Fruit fly (Drosophila melanogaster): ENCODE results near the gene CG5139.

CG5139 gene

DNA sequence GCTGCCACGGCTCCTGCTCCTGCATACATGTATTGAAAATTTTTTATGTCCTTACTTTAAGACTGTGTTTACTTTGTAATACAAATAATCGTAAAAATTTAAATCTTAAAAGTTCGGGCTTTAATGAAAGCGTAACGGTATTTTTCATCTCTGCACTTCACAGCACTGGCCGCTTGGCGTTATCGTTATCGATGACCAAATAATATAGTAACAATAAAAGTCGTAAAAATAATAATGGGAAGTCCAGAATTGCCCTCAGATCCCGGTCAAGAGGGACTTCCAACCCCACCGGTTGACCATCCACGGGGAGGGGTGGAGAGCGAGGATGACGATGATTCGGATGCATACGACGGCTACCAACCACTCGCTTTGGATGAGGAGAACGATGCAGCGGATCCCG, 32.7 kb downstream of the CG5139 start, which contains the start of gene CG14341:
TSS of gene CG14341 (plus strand) at position 181 of the 400 bp plus-strand sequence.
- no peak for TF ChIP-seq cnc (optimal IDR thresholded peaks at IDR 0.05)
- no peak for TF ChIP-seq pad (GFP tag; optimal IDR thresholded peaks at IDR 0.05)

DNA sequence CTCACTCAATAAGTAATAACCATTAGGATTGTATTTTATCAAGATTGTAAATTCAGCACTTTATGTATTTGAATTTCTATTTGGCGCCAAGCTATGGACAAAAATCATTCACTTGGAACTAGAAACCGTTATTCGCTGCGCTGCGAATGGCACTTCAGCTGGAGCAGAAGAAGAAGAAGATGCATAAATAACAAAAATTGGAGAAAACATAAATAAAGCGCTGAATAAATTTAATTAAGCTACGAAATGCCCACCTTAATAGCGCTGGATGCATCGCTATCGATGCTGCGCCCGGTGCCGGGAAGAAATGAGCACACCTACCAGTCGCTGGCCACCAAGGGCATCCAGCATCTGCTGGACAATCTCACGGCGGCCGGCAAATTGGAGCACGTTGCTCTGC, 34.8 kb downstream of the CG5139 start, which contains the start of gene IntS14:
TSS of gene IntS14 (plus strand) at position 150 of the 400 bp plus-strand sequence.
- peak; percentile 13 for TF ChIP-seq bab1 (GFP tag; optimal IDR thresholded peaks at IDR 0.05)
- peak; percentile 88 for TF ChIP-seq tj (GFP tag; optimal IDR thresholded peaks at IDR 0.05)
- TF ChIP-seq Mnt (GFP tag; optimal IDR thresholded peaks at IDR 0.05) = no peak
- peak; percentile 92 for TF ChIP-seq ovo (GFP tag; optimal IDR thresholded peaks at IDR 0.05)

DNA sequence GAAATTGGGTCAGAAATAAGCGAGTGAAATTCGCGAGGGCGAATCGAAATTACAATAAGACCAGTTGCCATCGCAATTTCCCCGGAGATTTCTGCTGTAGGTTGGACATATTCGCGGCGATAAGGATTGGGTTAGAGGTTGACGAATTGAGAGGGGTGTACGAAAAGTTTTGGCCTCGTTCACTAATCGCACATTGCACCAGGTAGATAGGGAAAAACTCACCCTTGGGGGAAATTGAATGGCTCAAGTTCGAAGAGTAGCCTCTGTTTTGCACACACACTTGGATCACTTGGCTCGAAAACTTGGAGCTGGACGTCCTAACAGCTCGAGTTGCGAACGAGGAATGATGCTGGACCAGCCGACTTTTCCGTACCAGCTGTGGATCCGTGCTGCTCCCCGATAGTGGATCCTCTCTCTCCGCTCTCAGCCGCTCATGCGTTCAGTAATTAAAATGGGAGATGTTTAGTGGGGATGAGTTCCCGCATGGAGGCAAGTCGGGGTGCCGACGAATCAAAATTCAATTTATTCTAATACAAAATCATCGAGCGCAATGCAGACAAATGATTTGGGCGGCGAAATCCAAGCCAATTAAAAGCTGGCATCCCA, 35.4 kb downstream of the CG5139 start, which contains the start of gene CG5080:
TSS of gene CG5080 (minus strand) at position 349 of the 606 bp plus-strand sequence.
- TF ChIP-seq toe (GFP tag; optimal IDR thresholded peaks at IDR 0.05) (no peak), tj (GFP tag; optimal IDR thresholded peaks at IDR 0.05) (no peak), Hr96 (GFP tag; optimal IDR thresholded peaks at IDR 0.05) (no peak), CG11617 (GFP tag; optimal IDR thresholded peaks at IDR 0.05) (no peak), ovo (GFP tag; optimal IDR thresholded peaks at IDR 0.05) (no peak), cnc (optimal IDR thresholded peaks at IDR 0.05) (no peak)

DNA sequence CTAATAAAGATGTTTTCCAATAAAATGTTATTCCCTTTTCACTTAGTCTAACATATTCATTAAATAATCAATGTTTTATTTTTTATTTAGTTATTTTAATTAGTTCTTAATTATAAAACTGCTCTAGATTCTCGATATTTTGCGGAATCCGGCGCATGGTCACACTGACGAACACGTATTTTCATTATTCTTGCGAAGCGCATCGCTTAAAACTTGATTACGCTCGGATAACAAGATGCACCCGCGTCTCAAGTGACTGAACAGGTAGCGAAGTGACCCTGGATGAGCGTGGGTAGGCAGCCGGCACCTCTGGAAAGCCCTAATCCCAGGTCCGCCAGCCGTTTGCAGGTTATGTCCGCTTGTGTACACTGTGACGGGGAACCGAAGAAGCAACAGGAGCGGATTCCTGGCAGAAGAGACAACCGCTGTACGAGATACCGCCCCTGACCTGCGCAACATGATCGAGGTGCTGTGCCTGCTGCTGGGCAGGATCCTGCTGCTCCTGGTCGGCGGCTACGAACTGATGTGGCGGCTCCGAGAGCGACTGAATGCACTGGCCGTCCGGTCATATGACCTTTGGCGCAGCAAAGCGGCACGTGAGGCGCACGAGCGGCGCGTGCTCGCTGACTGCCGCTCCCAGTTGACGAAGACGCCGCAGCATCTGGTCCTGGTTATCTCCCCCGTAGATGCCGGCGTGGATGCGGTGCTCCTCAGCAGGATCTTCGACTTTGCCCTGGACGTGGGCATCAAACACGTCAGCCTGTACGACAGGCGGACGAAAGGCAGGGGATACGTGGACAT, 40.3 kb downstream of the CG5139 start, which contains the start of gene Tango14:
TSS of gene Tango14 (plus strand) at position 143 of the 801 bp plus-strand sequence.
- TF ChIP-seq CG33017 (tag; optimal IDR thresholded peaks at IDR 0.05) = no peak
- TF ChIP-seq tj (GFP tag; optimal IDR thresholded peaks at IDR 0.05) = no peak
- TF ChIP-seq Clk (GFP tag; optimal IDR thresholded peaks at IDR 0.05) = no peak
- TF ChIP-seq Mnt (GFP tag; optimal IDR thresholded peaks at IDR 0.05) = no peak
- no peak for TF ChIP-seq Crg-1 (GFP tag; optimal IDR thresholded peaks at IDR 0.05)
- no peak for TF ChIP-seq CG7045 (GFP tag; optimal IDR thresholded peaks at IDR 0.05)
- TF ChIP-seq ovo (GFP tag; optimal IDR thresholded peaks at IDR 0.05) = no peak
- TF ChIP-seq toe (GFP tag; optimal IDR thresholded peaks at IDR 0.05) = no peak
- no peak for TF ChIP-seq kay (GFP tag; ENCODE audit: borderline replicate concordance)
- TF ChIP-seq pad (GFP tag; optimal IDR thresholded peaks at IDR 0.05) = no peak
- TF ChIP-seq CG5204 (GFP tag; optimal IDR thresholded peaks at IDR 0.05) = no peak
- TF ChIP-seq CG1620 (GFP tag; optimal IDR thresholded peaks at IDR 0.05) = no peak
- TF ChIP-seq Hr96 (GFP tag; optimal IDR thresholded peaks at IDR 0.05) = no peak
- no peak for TF ChIP-seq CG7101 (tag; optimal IDR thresholded peaks at IDR 0.05)
- TF ChIP-seq CG11617 (GFP tag; optimal IDR thresholded peaks at IDR 0.05) = no peak
- TF ChIP-seq CG12768 (GFP tag; optimal IDR thresholded peaks at IDR 0.05) = no peak
- TF ChIP-seq bab1 (GFP tag; optimal IDR thresholded peaks at IDR 0.05) = no peak
- no peak for TF ChIP-seq CG14711 (tag; optimal IDR thresholded peaks at IDR 0.05)

DNA sequence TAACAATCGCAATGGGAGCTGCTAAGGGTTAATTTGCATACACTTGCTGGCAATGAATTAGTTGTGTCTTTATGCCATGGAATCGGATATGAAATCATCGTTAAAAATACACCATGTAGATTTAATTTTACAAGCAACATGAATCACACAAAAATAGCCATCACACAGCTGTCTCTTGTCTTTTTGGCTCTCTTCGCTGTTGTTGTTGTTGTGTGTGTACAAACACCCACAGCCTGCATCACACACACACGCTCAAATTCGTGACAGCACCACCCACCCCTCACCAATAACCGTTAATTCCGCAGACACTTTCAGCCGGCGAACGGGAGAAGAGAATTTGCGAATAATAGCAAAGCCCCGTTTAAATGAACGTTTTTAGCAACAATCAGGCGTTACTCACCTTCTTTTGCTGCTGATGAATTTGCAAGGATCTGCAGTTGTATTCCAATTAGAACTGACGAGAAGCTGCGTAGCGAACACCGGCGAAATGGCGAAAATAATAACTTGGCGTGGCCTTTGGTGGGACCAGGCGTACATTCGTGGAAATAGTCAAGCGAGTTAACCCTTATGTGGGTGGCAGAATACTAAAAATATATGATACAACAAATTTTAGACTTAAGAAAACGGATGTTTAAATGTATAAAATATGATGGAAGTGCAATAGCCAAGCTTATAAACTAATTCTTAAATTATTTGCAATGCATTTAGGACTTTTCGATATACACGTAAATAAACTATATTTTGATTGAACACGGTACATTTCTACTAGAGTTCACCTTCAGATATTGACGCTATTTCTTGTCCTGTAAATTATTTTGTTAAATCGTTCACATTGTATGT, 41.2 kb downstream of the CG5139 start, which contains the start of gene capt:
TSS of gene capt (minus strand) at position 584 of the 840 bp plus-strand sequence.
- TF ChIP-seq ovo (GFP tag; optimal IDR thresholded peaks at IDR 0.05) (peak; percentile 87), Mnt (GFP tag; optimal IDR thresholded peaks at IDR 0.05) (peak; percentile 75), CG33017 (tag; optimal IDR thresholded peaks at IDR 0.05) (peak; percentile 21), CG1620 (GFP tag; optimal IDR thresholded peaks at IDR 0.05) (peak; percentile 6), CG11617 (GFP tag; optimal IDR thresholded peaks at IDR 0.05) (no peak), Clk (GFP tag; optimal IDR thresholded peaks at IDR 0.05) (no peak), Hr96 (GFP tag; optimal IDR thresholded peaks at IDR 0.05) (peak; percentile 7), tj (GFP tag; optimal IDR thresholded peaks at IDR 0.05) (peak; percentile 75), CG7045 (GFP tag; optimal IDR thresholded peaks at IDR 0.05) (peak; percentile 20), cic (GFP tag; optimal IDR thresholded peaks at IDR 0.05) (peak; percentile 39), cnc (optimal IDR thresholded peaks at IDR 0.05) (no peak), CG7101 (tag; optimal IDR thresholded peaks at IDR 0.05) (peak; percentile 44), pad (GFP tag; optimal IDR thresholded peaks at IDR 0.05) (peak; percentile 97), CG5204 (GFP tag; optimal IDR thresholded peaks at IDR 0.05) (no peak), CG14711 (tag; optimal IDR thresholded peaks at IDR 0.05) (peak; percentile 19), toe (GFP tag; optimal IDR thresholded peaks at IDR 0.05) (no peak)

DNA sequence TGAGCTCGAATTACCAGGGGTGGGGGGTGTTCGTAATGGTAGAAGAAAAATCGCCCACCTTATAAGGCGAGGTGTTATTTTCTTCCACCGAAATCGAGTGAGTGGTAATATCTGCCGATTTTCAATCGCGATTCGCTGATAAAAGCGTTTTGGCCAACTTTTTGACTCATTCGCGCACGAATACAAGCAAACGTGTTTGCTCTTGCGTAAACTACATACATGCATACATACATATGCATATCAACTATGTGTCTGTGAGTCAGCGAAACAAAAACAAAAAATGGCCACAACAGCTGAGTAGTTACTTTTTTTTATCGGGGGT, 41.7 kb downstream of the CG5139 start:
- TF ChIP-seq Clk (GFP tag; optimal IDR thresholded peaks at IDR 0.05) (no peak), tj (GFP tag; optimal IDR thresholded peaks at IDR 0.05) (peak; percentile 89), CG7045 (GFP tag; optimal IDR thresholded peaks at IDR 0.05) (no peak), CG1620 (GFP tag; optimal IDR thresholded peaks at IDR 0.05) (no peak), cic (GFP tag; optimal IDR thresholded peaks at IDR 0.05) (no peak), cnc (optimal IDR thresholded peaks at IDR 0.05) (no peak), Crg-1 (GFP tag; optimal IDR thresholded peaks at IDR 0.05) (no peak), Mnt (GFP tag; optimal IDR thresholded peaks at IDR 0.05) (no peak), CG7101 (tag; optimal IDR thresholded peaks at IDR 0.05) (no peak), kay (GFP tag; ENCODE audit: borderline replicate concordance) (peak; percentile 97), CG5204 (GFP tag; optimal IDR thresholded peaks at IDR 0.05) (no peak), bab1 (GFP tag; optimal IDR thresholded peaks at IDR 0.05) (no peak), CG11617 (GFP tag; optimal IDR thresholded peaks at IDR 0.05) (no peak), CG33017 (tag; optimal IDR thresholded peaks at IDR 0.05) (no peak), toe (GFP tag; optimal IDR thresholded peaks at IDR 0.05) (no peak), pad (GFP tag; optimal IDR thresholded peaks at IDR 0.05) (no peak)

Measured in whole organism, adult.